Fruit fly (Drosophila melanogaster): ENCODE results near the gene CG12560.

Gene CG12560

dm6 chr2L:8040872-8041271 is 31.6 kb upstream of the CG12560 start, which contains the start of gene CCDC53:
Gene CCDC53 (plus strand): TSS chr2L:8041106.
- TF ChIP-seq Hnf4 (GFP tag; optimal IDR thresholded peaks at IDR 0.05): no peak
- no peak for TF ChIP-seq usp (GFP tag; optimal IDR thresholded peaks at IDR 0.05)
- TF ChIP-seq brk (GFP tag; optimal IDR thresholded peaks at IDR 0.05): no peak
- no peak for TF ChIP-seq foxo (GFP tag; optimal IDR thresholded peaks at IDR 0.05)
- peak; percentile 56 for TF ChIP-seq Myc (optimal IDR thresholded peaks at IDR 0.05)

dm6 chr2L:8039688-8040087 is 30.4 kb upstream of the CG12560 start, which contains the start of gene CG7367:
Gene CG7367 (minus strand): TSS chr2L:8039788.
- TF ChIP-seq usp (GFP tag; optimal IDR thresholded peaks at IDR 0.05) (no peak), Rel (GFP tag; optimal IDR thresholded peaks at IDR 0.05) (no peak), Rel (tag; optimal IDR thresholded peaks at IDR 0.05) (no peak), brk (GFP tag; optimal IDR thresholded peaks at IDR 0.05) (no peak), foxo (GFP tag; optimal IDR thresholded peaks at IDR 0.05) (no peak), sv (GFP tag; optimal IDR thresholded peaks at IDR 0.05) (no peak), dsf (GFP tag; optimal IDR thresholded peaks at IDR 0.05; ENCODE audit: borderline replicate concordance) (no peak), OdsH (GFP tag; optimal IDR thresholded peaks at IDR 0.05) (no peak), CrebA (GFP tag; optimal IDR thresholded peaks at IDR 0.05; ENCODE audit: borderline replicate concordance) (no peak), woc (GFP tag; optimal IDR thresholded peaks at IDR 0.05) (no peak), jim (GFP tag; optimal IDR thresholded peaks at IDR 0.05) (no peak), Myc (optimal IDR thresholded peaks at IDR 0.05) (no peak), CG32264 (GFP tag; optimal IDR thresholded peaks at IDR 0.05) (no peak), lola (GFP tag; optimal IDR thresholded peaks at IDR 0.05) (no peak), pan (optimal IDR thresholded peaks at IDR 0.05) (no peak), Hr83 (GFP tag; optimal IDR thresholded peaks at IDR 0.05; ENCODE audit: poor library complexity, severe bottlenecking) (no peak), CG9705 (GFP tag; optimal IDR thresholded peaks at IDR 0.05) (no peak), Abd-B (GFP tag; optimal IDR thresholded peaks at IDR 0.05) (no peak), Hr78 (GFP tag; optimal IDR thresholded peaks at IDR 0.05) (no peak), Hnf4 (GFP tag; optimal IDR thresholded peaks at IDR 0.05) (no peak)

dm6 chr2L:8034734-8035133 is 25.5 kb upstream of the CG12560 start:
- TF ChIP-seq CrebA (GFP tag; optimal IDR thresholded peaks at IDR 0.05; ENCODE audit: borderline replicate concordance) (no peak), HLH106 (tag; optimal IDR thresholded peaks at IDR 0.05) (no peak), psq (GFP tag; optimal IDR thresholded peaks at IDR 0.05) (peak; percentile 16), tai (GFP tag; optimal IDR thresholded peaks at IDR 0.05) (no peak), Sp1 (GFP tag; optimal IDR thresholded peaks at IDR 0.05) (no peak), dl (GFP tag; optimal IDR thresholded peaks at IDR 0.05; ENCODE audit: insufficient read depth in 1 of 2, partially characterized antibody in 2 of 2) (no peak), Myc (optimal IDR thresholded peaks at IDR 0.05) (no peak), Hnf4 (GFP tag; optimal IDR thresholded peaks at IDR 0.05) (peak; percentile 31), usp (GFP tag; optimal IDR thresholded peaks at IDR 0.05) (no peak), br (GFP tag; optimal IDR thresholded peaks at IDR 0.05) (peak; percentile 18), foxo (GFP tag; optimal IDR thresholded peaks at IDR 0.05) (peak in 1 of 2 experiments; percentile 41), dmrt93B (GFP tag; optimal IDR thresholded peaks at IDR 0.05) (no peak), rgr (GFP tag; optimal IDR thresholded peaks at IDR 0.05) (peak; percentile 47), brk (GFP tag; optimal IDR thresholded peaks at IDR 0.05) (no peak), fru (GFP tag; optimal IDR thresholded peaks at IDR 0.05) (peak; percentile 43), Rel (GFP tag; optimal IDR thresholded peaks at IDR 0.05) (no peak), Rel (tag; optimal IDR thresholded peaks at IDR 0.05) (no peak), ey (GFP tag; optimal IDR thresholded peaks at IDR 0.05) (peak; percentile 39), h (GFP tag; optimal IDR thresholded peaks at IDR 0.05) (peak; percentile 31), N (GFP tag; optimal IDR thresholded peaks at IDR 0.05) (no peak)

dm6 chr2L:8033756-8034155 is 24.5 kb upstream of the CG12560 start:
- TF ChIP-seq sv (GFP tag; optimal IDR thresholded peaks at IDR 0.05): no peak
- TF ChIP-seq HLH106 (tag; optimal IDR thresholded peaks at IDR 0.05): no peak
- TF ChIP-seq Hnf4 (GFP tag; optimal IDR thresholded peaks at IDR 0.05): no peak
- TF ChIP-seq fru (GFP tag; optimal IDR thresholded peaks at IDR 0.05): peak; percentile 12
- peak; percentile 21 for TF ChIP-seq h (GFP tag; optimal IDR thresholded peaks at IDR 0.05)
- TF ChIP-seq dmrt93B (GFP tag; optimal IDR thresholded peaks at IDR 0.05): no peak
- TF ChIP-seq OdsH (GFP tag; optimal IDR thresholded peaks at IDR 0.05): peak; percentile 10
- no peak for TF ChIP-seq ey (GFP tag; optimal IDR thresholded peaks at IDR 0.05)
- TF ChIP-seq CrebA (GFP tag; optimal IDR thresholded peaks at IDR 0.05; ENCODE audit: borderline replicate concordance): no peak
- TF ChIP-seq psq (GFP tag; optimal IDR thresholded peaks at IDR 0.05): peak; percentile 1
- TF ChIP-seq sage (GFP tag; optimal IDR thresholded peaks at IDR 0.05): no peak
- no peak for TF ChIP-seq CG32264 (GFP tag; optimal IDR thresholded peaks at IDR 0.05)
- no peak for TF ChIP-seq Jra (GFP tag; optimal IDR thresholded peaks at IDR 0.05)
- peak in 1 of 2 experiments; percentile 8 for TF ChIP-seq foxo (GFP tag; optimal IDR thresholded peaks at IDR 0.05)
